Fruit fly (Drosophila melanogaster) whole organism, prepupa: ENCODE data around the gene CG14431.

ENCODE experiments used
- CG11294 ChIP-seq: fragments of 200-800 bp; sonication (Bioruptor generic); IDR thresholded peaks from 2 replicates; pipeline ENCODE4 v1.3.6; 2022; ENCODE audit warnings: missing biosample characterization, missing genetic modification characterization
- CG11762 ChIP-seq: fragments of 200-800 bp; sonication (Bioruptor generic); optimal IDR thresholded peaks from 3 replicates; lab custom pipeline; 2016; ENCODE audit warnings: missing biosample characterization, missing genetic modification characterization; ENCODE audit not compliant: insufficient read depth
- CG15336 ChIP-seq: fragments of 200-800 bp; sonication (Bioruptor generic); IDR thresholded peaks from 2 replicates; pipeline ENCODE4 v1.3.6; 2022; ENCODE audit warnings: missing biosample characterization, missing genetic modification characterization
- CG1621 ChIP-seq: fragments of 200-800 bp; sonication (Bioruptor generic); optimal IDR thresholded peaks from 3 replicates; lab custom pipeline; 2018; ENCODE audit warnings: missing biosample characterization, mild to moderate bottlenecking, missing genetic modification characterization
- CG16779 ChIP-seq: fragments of 200-800 bp; sonication (Bioruptor generic); optimal IDR thresholded peaks from 3 replicates; lab custom pipeline; 2017; ENCODE audit warnings: missing biosample characterization, mild to moderate bottlenecking, missing genetic modification characterization
- CG31627 ChIP-seq: fragments of 200-800 bp; sonication (Bioruptor generic); optimal IDR thresholded peaks from 3 replicates; lab custom pipeline; 2016; ENCODE audit warnings: missing biosample characterization, missing genetic modification characterization
- CG32006 ChIP-seq: fragments of 200-800 bp; sonication (Bioruptor generic); optimal IDR thresholded peaks from 3 replicates; lab custom pipeline; 2017; ENCODE audit warnings: missing biosample characterization, mild to moderate bottlenecking, missing genetic modification characterization
- CG34406 ChIP-seq: fragments of 200-800 bp; sonication (Bioruptor generic); optimal IDR thresholded peaks from 3 replicates; lab custom pipeline; 2016; ENCODE audit warnings: missing biosample characterization, missing genetic modification characterization
- CG3919 ChIP-seq: fragments of 200-800 bp; sonication (Bioruptor generic); optimal IDR thresholded peaks from 3 replicates; lab custom pipeline; 2016; ENCODE audit warnings: missing biosample characterization, missing genetic modification characterization
- CG4318 ChIP-seq: fragments of 200-800 bp; sonication (Bioruptor generic); optimal IDR thresholded peaks from 3 replicates; lab custom pipeline; 2017; ENCODE audit warnings: missing biosample characterization, mild to moderate bottlenecking, missing genetic modification characterization
- CG6163 ChIP-seq: fragments of 200-800 bp; sonication (Bioruptor generic); IDR thresholded peaks from 3 replicates; pipeline ENCODE4 v1.3.6; 2022; ENCODE audit warnings: missing biosample characterization, missing genetic modification characterization
- CG6276 ChIP-seq: fragments of 200-800 bp; sonication (Bioruptor generic); optimal IDR thresholded peaks from 2 replicates; lab custom pipeline; 2017; ENCODE audit warnings: missing biosample characterization, mild to moderate bottlenecking, missing genetic modification characterization
- CG6808 ChIP-seq: fragments of 200-800 bp; sonication (Bioruptor generic); optimal IDR thresholded peaks from 3 replicates; lab custom pipeline; 2017; ENCODE audit warnings: missing biosample characterization, missing genetic modification characterization, mild to moderate bottlenecking, moderate library complexity, missing genetic modification reagents
- CG6854 ChIP-seq: fragments of 200-800 bp; sonication (Bioruptor generic); optimal IDR thresholded peaks from 2 replicates; lab custom pipeline; 2017; ENCODE audit warnings: missing biosample characterization, mild to moderate bottlenecking, missing genetic modification characterization
- CG7368 ChIP-seq: fragments of 200-800 bp; sonication (Bioruptor generic); optimal IDR thresholded peaks from 3 replicates; lab custom pipeline; 2016; ENCODE audit warnings: missing biosample characterization, missing genetic modification characterization
- CG8119 ChIP-seq: fragments of 200-800 bp; sonication (Bioruptor generic); IDR thresholded peaks from 3 replicates; pipeline ENCODE4 v1.3.6; 2022; ENCODE audit warnings: missing biosample characterization, missing genetic modification characterization
- CG9139 ChIP-seq: fragments of 200-800 bp; sonication (Bioruptor generic); optimal IDR thresholded peaks from 3 replicates; lab custom pipeline; 2017; ENCODE audit warnings: missing biosample characterization, mild to moderate bottlenecking, missing genetic modification characterization
- Eip78C ChIP-seq: fragments of 200-800 bp; sonication (Bioruptor generic); peaks from one replicate; lab custom pipeline; 2016; ENCODE audit warnings: missing biosample characterization, missing genetic modification characterization
- Ets96B ChIP-seq: fragments of 200-800 bp; optimal IDR thresholded peaks from 2 replicates; lab custom pipeline; 2019; ENCODE audit warnings: missing biosample characterization, mild to moderate bottlenecking, missing genetic modification characterization, moderate library complexity
- Gug ChIP-seq: fragments of 200-800 bp; sonication (Bioruptor generic); IDR thresholded peaks from 2 replicates; pipeline ENCODE4 v1.3.6; 2022; ENCODE audit warnings: missing biosample characterization, missing genetic modification characterization
- Hr38 ChIP-seq: sonication (Bioruptor generic); optimal IDR thresholded peaks from 2 replicates; lab custom pipeline; 2016; ENCODE audit warnings: missing biosample characterization, missing genetic modification characterization
- Hr39 ChIP-seq: fragments of 200-800 bp; sonication (Bioruptor generic); optimal IDR thresholded peaks from 2 replicates; lab custom pipeline; 2016; ENCODE audit warnings: missing biosample characterization, missing genetic modification characterization
- Hr4 ChIP-seq: fragments of 200-800 bp; sonication (Bioruptor generic); optimal IDR thresholded peaks from 3 replicates; lab custom pipeline; 2016; ENCODE audit warnings: missing biosample characterization, missing genetic modification characterization
- Lpt ChIP-seq: fragments of 200-800 bp; sonication (Bioruptor generic); optimal IDR thresholded peaks from 3 replicates; lab custom pipeline; 2016; ENCODE audit warnings: missing biosample characterization, missing genetic modification characterization
- OdsH ChIP-seq: fragments of 200-800 bp; sonication (Bioruptor generic); optimal IDR thresholded peaks from 3 replicates; lab custom pipeline; 2016; ENCODE audit warnings: missing biosample characterization, missing genetic modification characterization
- Smox ChIP-seq: fragments of 200-800 bp; sonication (Bioruptor generic); optimal IDR thresholded peaks from 3 replicates; lab custom pipeline; 2016; ENCODE audit warnings: missing biosample characterization, missing genetic modification characterization
- Sox102F ChIP-seq: fragments of 200-800 bp; sonication (Bioruptor generic); optimal IDR thresholded peaks from 2 replicates; lab custom pipeline; 2016; ENCODE audit warnings: missing biosample characterization, mild to moderate bottlenecking, missing genetic modification characterization
- Sox15 ChIP-seq: fragments of 200-800 bp; sonication (Bioruptor generic); optimal IDR thresholded peaks from 3 replicates; lab custom pipeline; 2016; ENCODE audit warnings: missing biosample characterization, missing genetic modification characterization
- acj6 ChIP-seq: fragments of 200-800 bp; sonication (Bioruptor generic); optimal IDR thresholded peaks from 3 replicates; lab custom pipeline; 2016; ENCODE audit warnings: missing biosample characterization, missing genetic modification characterization
- cyc ChIP-seq: fragments of 200-800 bp; sonication (Bioruptor generic); optimal IDR thresholded peaks from 3 replicates; lab custom pipeline; 2016; ENCODE audit warnings: missing biosample characterization, missing genetic modification characterization
- dac ChIP-seq: fragments of 200-800 bp; sonication (Bioruptor generic); optimal IDR thresholded peaks from 2 replicates; lab custom pipeline; 2017; ENCODE audit warnings: missing biosample characterization, mild to moderate bottlenecking, missing genetic modification characterization
- dsx ChIP-seq: fragments of 200-800 bp; optimal IDR thresholded peaks from 3 replicates; lab custom pipeline; 2019; ENCODE audit warnings: missing biosample characterization, mild to moderate bottlenecking, missing genetic modification characterization, moderate library complexity; ENCODE audit not compliant: poor library complexity, severe bottlenecking
- eg ChIP-seq: fragments of 200-800 bp; sonication (Bioruptor generic); IDR thresholded peaks from 3 replicates; pipeline ENCODE4 v1.3.6; 2022; ENCODE audit warnings: missing biosample characterization, missing genetic modification characterization
- esn ChIP-seq: fragments of 200-800 bp; sonication (Bioruptor generic); optimal IDR thresholded peaks from 2 replicates; lab custom pipeline; 2016; ENCODE audit warnings: missing biosample characterization, mild to moderate bottlenecking, missing genetic modification characterization, moderate library complexity
- fd59A ChIP-seq: fragments of 200-800 bp; sonication (Bioruptor generic); optimal IDR thresholded peaks from 2 replicates; lab custom pipeline; 2017; ENCODE audit warnings: missing biosample characterization, mild to moderate bottlenecking, missing genetic modification characterization, missing genetic modification reagents
- fd85E ChIP-seq: fragments of 200-800 bp; sonication (Bioruptor generic); optimal IDR thresholded peaks from 3 replicates; lab custom pipeline; 2016; ENCODE audit warnings: missing biosample characterization, missing genetic modification characterization
- fkh ChIP-seq: fragments of 200-800 bp; sonication (Bioruptor generic); optimal IDR thresholded peaks from 3 replicates; lab custom pipeline; 2017; ENCODE audit warnings: missing biosample characterization, mild to moderate bottlenecking, missing genetic modification characterization, moderate library complexity
- net ChIP-seq: fragments of 200-800 bp; sonication (Bioruptor generic); optimal IDR thresholded peaks from 3 replicates; lab custom pipeline; 2016; ENCODE audit warnings: missing biosample characterization, missing genetic modification characterization
- pdm3 ChIP-seq: fragments of 200-800 bp; sonication (Bioruptor generic); optimal IDR thresholded peaks from 3 replicates; lab custom pipeline; 2016; ENCODE audit warnings: missing biosample characterization, missing genetic modification characterization
- spab ChIP-seq: fragments of 200-800 bp; sonication (Bioruptor generic); optimal IDR thresholded peaks from 2 replicates; lab custom pipeline; 2017; ENCODE audit warnings: missing biosample characterization, mild to moderate bottlenecking, missing genetic modification characterization, missing genetic modification reagents
- ss ChIP-seq, 2 experiments: fragments of 200-800 bp; sonication (Bioruptor generic); optimal IDR thresholded peaks; 2 replicates in 1 of 2; 3 replicates in 1 of 2; lab custom pipeline; 2017 to 2018; ENCODE audit warnings: mild to moderate bottlenecking in 2 of 2, missing biosample characterization in 2 of 2, missing genetic modification characterization in 2 of 2, moderate library complexity in 1 of 2
- svp ChIP-seq: fragments of 200-800 bp; sonication (Bioruptor generic); peaks from one replicate; lab custom pipeline; 2016; ENCODE audit warnings: missing biosample characterization, missing genetic modification characterization
- vri ChIP-seq: fragments of 200-800 bp; sonication (Bioruptor generic); optimal IDR thresholded peaks from 3 replicates; lab custom pipeline; 2016; ENCODE audit warnings: missing biosample characterization, mild to moderate bottlenecking, missing genetic modification characterization

CG14431 gene

DNA sequence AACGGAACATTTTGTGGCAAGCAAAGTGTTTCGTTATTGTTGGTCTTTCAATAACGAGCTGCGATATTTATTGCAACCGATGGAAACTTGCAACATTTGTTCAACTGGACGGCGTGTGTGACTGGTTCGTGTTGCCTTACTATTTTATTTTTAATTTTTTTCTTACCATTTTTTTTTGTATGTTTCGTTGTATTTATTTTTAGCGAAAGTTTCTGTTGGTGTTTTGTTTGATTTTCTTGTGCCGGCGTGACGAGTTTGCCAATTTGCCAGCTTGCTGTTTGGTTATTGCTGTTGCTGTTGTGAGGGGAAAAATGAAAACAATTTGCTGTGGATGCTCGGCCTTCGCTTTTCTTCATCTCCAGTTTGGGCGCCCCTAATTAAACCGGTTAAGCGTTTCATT, 1.1 kb downstream of the CG14431 start (continued):
- TF ChIP-seq ss (GFP tag; optimal IDR thresholded peaks at IDR 0.05; lab: Kevin White, UChicago): no peak
- no peak for TF ChIP-seq Sox102F (GFP tag; lab: Kevin White, UChicago)
- TF ChIP-seq CG6854 (GFP tag; lab: Kevin White, UChicago): no peak
- peak; percentile 39 for TF ChIP-seq Lpt
- TF ChIP-seq cyc (GFP tag; lab: Kevin White, UChicago): no peak
- TF ChIP-seq Hr38 (GFP tag; lab: Kevin White, UChicago): no peak
- TF ChIP-seq CG1621: no peak
- TF ChIP-seq fkh (GFP tag; lab: Kevin White, UChicago): no peak
- no peak for TF ChIP-seq Ets96B (tag; lab: Kevin White, UChicago)

DNA sequence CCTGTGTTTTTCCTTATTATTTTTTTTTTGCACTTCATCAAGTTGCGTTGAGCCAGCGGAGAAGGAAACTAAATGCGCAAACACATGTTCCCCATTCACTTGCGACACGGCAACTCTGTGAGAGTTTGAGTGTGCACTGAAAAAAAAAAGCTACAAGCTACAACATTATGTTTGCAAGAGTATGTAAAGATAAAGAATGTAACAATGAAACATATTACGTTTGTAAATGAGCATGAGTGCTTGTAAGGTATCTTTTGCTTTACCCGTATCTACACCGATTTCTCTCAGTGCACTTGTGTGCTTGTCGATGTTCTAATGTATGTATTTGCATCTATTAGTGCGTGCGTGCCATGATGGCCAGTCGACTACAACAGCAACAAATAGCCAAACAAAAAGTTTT, 4.2 kb downstream of the CG14431 start:
- TF ChIP-seq CG11294 (GFP tag; lab: Robert Waterston, UW) (peak; percentile 35; the same call in 1 of the 2 replicates), CG32006 (peak; percentile 65), Smox (GFP tag; lab: Kevin White, UChicago) (no peak), CG34406 (GFP tag; lab: Kevin White, UChicago) (no peak), eg (GFP tag; lab: Robert Waterston, UW) (peak; percentile 83), Eip78C (peak; percentile 24), CG7368 (GFP tag; lab: Kevin White, UChicago) (no peak), OdsH (GFP tag; lab: Kevin White, UChicago) (peak; percentile 22), CG6276 (peak; percentile 49), CG4318 (GFP tag; lab: Kevin White, UChicago) (peak; percentile 39), CG8119 (GFP tag; lab: Robert Waterston, UW) (peak; percentile 60; the same call in 2 of the 3 replicates), acj6 (no peak), esn (GFP tag; lab: Kevin White, UChicago) (no peak), CG9139 (no peak), dac (GFP tag; lab: Kevin White, UChicago) (peak; percentile 23), spab (GFP tag; lab: Kevin White, UChicago) (no peak), CG6163 (peak; percentile 65; the same call in 2 of the 3 replicates), Gug (GFP tag; lab: Robert Waterston, UW) (peak; percentile 39; the same call in 1 of the 2 replicates), CG6808 (no peak), net (GFP tag; lab: Kevin White, UChicago) (no peak), Lpt (peak; percentile 8), CG6854 (GFP tag; lab: Kevin White, UChicago) (no peak), pdm3 (GFP tag; lab: Kevin White, UChicago) (peak; percentile 2), CG15336 (GFP tag; lab: Robert Waterston, UW) (peak; percentile 79), Hr4 (GFP tag; lab: Kevin White, UChicago) (peak; percentile 74)
- TF ChIP-seq, all 60 proteins: peak for 15

DNA sequence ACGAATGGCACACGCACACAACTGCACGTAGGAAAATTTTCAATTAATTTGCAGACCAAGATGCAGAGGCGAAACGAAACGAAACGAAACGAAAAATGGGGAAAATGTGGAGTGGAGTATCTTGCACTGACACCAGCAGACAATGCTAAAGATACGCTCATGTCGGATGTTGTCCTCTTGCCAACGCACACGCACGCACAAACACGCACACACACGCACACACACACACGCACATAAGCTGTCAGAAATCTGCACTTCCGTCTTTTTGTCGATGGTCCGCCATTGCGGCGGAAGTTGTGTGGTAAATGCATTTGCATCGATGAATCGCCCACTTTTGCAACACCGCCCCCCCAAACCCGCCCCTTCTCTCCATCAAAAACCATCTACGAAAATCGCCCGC, 21.0 kb downstream of the CG14431 start:
- TF ChIP-seq CG8119 (GFP tag; lab: Robert Waterston, UW) (no peak), CG11762 (GFP tag; lab: Kevin White, UChicago) (no peak), vri (no peak)

DNA sequence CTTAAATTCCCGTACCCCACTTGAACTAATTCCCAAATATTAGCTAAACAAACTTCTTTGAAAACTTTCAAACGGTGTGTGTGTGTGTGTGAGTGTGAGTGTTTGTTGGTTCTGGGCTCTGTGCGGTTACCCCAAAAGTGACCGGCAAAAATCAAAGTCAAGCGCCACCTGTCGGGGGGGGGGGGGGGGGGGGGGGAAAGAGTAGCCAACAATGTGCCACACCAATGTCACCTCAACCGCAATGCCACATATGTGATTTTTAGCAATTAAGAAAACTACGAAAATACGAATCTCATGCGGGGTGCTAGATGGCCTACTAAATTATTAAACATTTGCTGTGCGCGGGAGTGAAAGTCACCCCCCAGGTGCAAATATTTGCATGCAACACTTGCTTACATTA, 25.7 kb downstream of the CG14431 start:
- TF ChIP-seq svp (no peak), fd85E (GFP tag; lab: Kevin White, UChicago) (no peak), Sox102F (GFP tag; lab: Kevin White, UChicago) (no peak), CG11294 (GFP tag; lab: Robert Waterston, UW) (no peak), Hr4 (GFP tag; lab: Kevin White, UChicago) (no peak), dsx (GFP tag; lab: Kevin White, UChicago) (no peak), CG3919 (no peak), Sox15 (GFP tag; lab: Kevin White, UChicago) (no peak), CG16779 (tag; lab: Kevin White, UChicago) (no peak), spab (GFP tag; lab: Kevin White, UChicago) (no peak), CG6276 (no peak), Hr39 (GFP tag; lab: Kevin White, UChicago) (no peak), fd59A (GFP tag; lab: Kevin White, UChicago) (no peak), CG9139 (no peak), OdsH (GFP tag; lab: Kevin White, UChicago) (no peak), CG15336 (GFP tag; lab: Robert Waterston, UW) (no peak), CG1621 (no peak), CG31627 (GFP tag; lab: Kevin White, UChicago) (no peak)
